Comparison of ENCODE assay signal across 1 fruit fly cellular context in the genomic region with DNA sequence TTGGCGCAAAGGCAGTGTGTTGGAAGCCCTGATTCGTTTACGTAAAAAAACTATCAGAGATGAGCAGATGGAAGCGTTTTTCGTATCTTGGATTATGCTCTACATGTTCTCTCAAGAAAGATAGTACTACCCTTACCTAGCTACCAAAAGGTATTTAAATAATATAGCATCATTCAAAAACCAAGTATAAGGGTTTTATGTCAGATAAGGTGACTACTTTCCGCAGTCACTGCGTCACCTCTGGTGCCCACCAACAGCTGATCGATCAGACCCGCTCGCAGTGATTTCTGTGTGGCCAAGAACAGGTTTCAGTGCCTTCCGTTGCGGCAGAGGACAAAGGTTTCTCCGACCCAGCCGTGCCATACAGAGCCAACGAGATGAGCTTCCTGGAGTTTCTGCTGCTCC.
TF ChIP-seq lines count a peak whose summit lies in the region.

Gene Eno (minus strand): TSS at position 30 of the 405 bp plus-strand sequence.
Gene CG31937 (plus strand): TSS at position 281 of the 405 bp plus-strand sequence.

TF ChIP-seq in whole organism, embryonic, 481 proteins besides CTCF, POLR2A, EP300 and RAD21 (continued from another document and continues in another):
- TF ChIP-seq CG34422 (GFP tag; IDR thresholded peaks at IDR 0.05; lab: Robert Waterston, UW) = peak; percentile 55; the same call in 2 of the 3 replicates
- TF ChIP-seq NK7.1 (GFP tag; optimal IDR thresholded peaks at IDR 0.05; lab: Kevin White, UChicago) = no peak
- TF ChIP-seq disco-r (GFP tag; optimal IDR thresholded peaks at IDR 0.05; lab: Kevin White, UChicago) = peak; percentile 19
- TF ChIP-seq Optix (GFP tag; IDR thresholded peaks at IDR 0.05; lab: Robert Waterston, UW) = 0 out of 3 replicates have a peak, but pooled peaks have one; percentile 8
- peak; percentile 48 for TF ChIP-seq CG8944 (GFP tag; optimal IDR thresholded peaks at IDR 0.05; lab: Kevin White, UChicago)
- TF ChIP-seq sqz (GFP tag; optimal IDR thresholded peaks at IDR 0.05; lab: Kevin White, UChicago) = no peak
- no peak for TF ChIP-seq cad (GFP tag; optimal IDR thresholded peaks at IDR 0.05; lab: Kevin White, UChicago)
- peak; percentile 27 for TF ChIP-seq fu2 (GFP tag; optimal IDR thresholded peaks at IDR 0.05; lab: Kevin White, UChicago)
- TF ChIP-seq MTF-1 (GFP tag; optimal IDR thresholded peaks at IDR 0.05; lab: Kevin White, UChicago; ENCODE audit: borderline replicate concordance) = no peak
- no peak for TF ChIP-seq fd64A (GFP tag; optimal IDR thresholded peaks at IDR 0.05; lab: Kevin White, UChicago)
- no peak for TF ChIP-seq abd-A (tag; optimal IDR thresholded peaks at IDR 0.05; lab: Kevin White, UChicago)
- no peak for TF ChIP-seq Hr78 (GFP tag; optimal IDR thresholded peaks at IDR 0.05; lab: Kevin White, UChicago)
- TF ChIP-seq CG3281 (GFP tag; optimal IDR thresholded peaks at IDR 0.05; lab: Kevin White, UChicago) = peak; percentile 62
- no peak for TF ChIP-seq fd96Cb (tag; optimal IDR thresholded peaks at IDR 0.05; lab: Kevin White, UChicago)
- TF ChIP-seq Doc3 (GFP tag; IDR thresholded peaks at IDR 0.05; lab: Robert Waterston, UW; ENCODE audit: partially characterized antibody) = no peak
- TF ChIP-seq crol (GFP tag; IDR thresholded peaks at IDR 0.05; lab: Robert Waterston, UW) = no peak
- TF ChIP-seq aop (GFP tag; IDR thresholded peaks at IDR 0.05; lab: Robert Waterston, UW) = no peak
- no peak for TF ChIP-seq Ssrp (tag; optimal IDR thresholded peaks at IDR 0.05; lab: Kevin White, UChicago)
- peak; percentile 44 for TF ChIP-seq CG4424 (GFP tag; optimal IDR thresholded peaks at IDR 0.05; lab: Kevin White, UChicago)
- TF ChIP-seq PHDP (tag; optimal IDR thresholded peaks at IDR 0.05; lab: Kevin White, UChicago) = peak; percentile 60
- TF ChIP-seq Xbp1 (GFP tag; optimal IDR thresholded peaks at IDR 0.05; lab: Kevin White, UChicago) = peak; percentile 45
- no peak for TF ChIP-seq BtbVII (GFP tag; optimal IDR thresholded peaks at IDR 0.05; lab: Kevin White, UChicago)
- peak; percentile 37 for TF ChIP-seq CG16815 (GFP tag; optimal IDR thresholded peaks at IDR 0.05; lab: Kevin White, UChicago)
- no peak for TF ChIP-seq en (GFP tag; optimal IDR thresholded peaks at IDR 0.05; lab: Kevin White, UChicago)
- no peak for TF ChIP-seq Rx (GFP tag; IDR thresholded peaks at IDR 0.05; lab: Robert Waterston, UW)
- peak; percentile 23 for TF ChIP-seq CG3407 (GFP tag; optimal IDR thresholded peaks at IDR 0.05; lab: Kevin White, UChicago)
- TF ChIP-seq BEAF-32 (GFP tag; optimal IDR thresholded peaks at IDR 0.05; lab: Kevin White, UChicago) = peak; percentile 26
- no peak for TF ChIP-seq CG2889 (GFP tag; IDR thresholded peaks at IDR 0.05; lab: Robert Waterston, UW)
- 0 out of 2 replicates have a peak, but pooled peaks have one; percentile 26 for TF ChIP-seq chm (GFP tag; IDR thresholded peaks at IDR 0.05; lab: Robert Waterston, UW)
- TF ChIP-seq CG12219 (GFP tag; optimal IDR thresholded peaks at IDR 0.05; lab: Kevin White, UChicago) = no peak
- TF ChIP-seq CG10654 (GFP tag; optimal IDR thresholded peaks at IDR 0.05; lab: Kevin White, UChicago) = no peak
- TF ChIP-seq dm (GFP tag; optimal IDR thresholded peaks at IDR 0.05; lab: Kevin White, UChicago) = no peak
- no peak for TF ChIP-seq chinmo (GFP tag; IDR thresholded peaks at IDR 0.05; lab: Robert Waterston, UW; ENCODE audit: partially characterized antibody)
- peak; percentile 1 for TF ChIP-seq CG6813 (GFP tag; optimal IDR thresholded peaks at IDR 0.05; lab: Kevin White, UChicago)
- TF ChIP-seq vnd (GFP tag; IDR thresholded peaks at IDR 0.05; lab: Robert Waterston, UW; ENCODE audit: partially characterized antibody) = no peak
- no peak for TF ChIP-seq Elba2 (GFP tag; optimal IDR thresholded peaks at IDR 0.05; lab: Kevin White, UChicago)
- no peak for TF ChIP-seq lbe (GFP tag; optimal IDR thresholded peaks at IDR 0.05; lab: Kevin White, UChicago)
- TF ChIP-seq ATbp (GFP tag; optimal IDR thresholded peaks at IDR 0.05; lab: Kevin White, UChicago) = no peak
- TF ChIP-seq mirr (GFP tag; optimal IDR thresholded peaks at IDR 0.05; lab: Kevin White, UChicago) = peak; percentile 36
- TF ChIP-seq CG11247 (GFP tag; IDR thresholded peaks at IDR 0.05; lab: Robert Waterston, UW) = no peak
- TF ChIP-seq CG43689 (GFP tag; IDR thresholded peaks at IDR 0.05; lab: Robert Waterston, UW) = no peak
- no peak for TF ChIP-seq sr (GFP tag; IDR thresholded peaks at IDR 0.05; lab: Robert Waterston, UW)
- no peak for TF ChIP-seq yki (optimal IDR thresholded peaks at IDR 0.05; lab: Kevin White, UChicago)
- TF ChIP-seq kay (GFP tag; optimal IDR thresholded peaks at IDR 0.05; lab: Kevin White, UChicago) = no peak
- no peak for TF ChIP-seq ac (GFP tag; optimal IDR thresholded peaks at IDR 0.05; lab: Kevin White, UChicago)
- TF ChIP-seq tup (GFP tag; optimal IDR thresholded peaks at IDR 0.05; lab: Kevin White, UChicago) = no peak
- no peak for TF ChIP-seq CG18619 (GFP tag; optimal IDR thresholded peaks at IDR 0.05; lab: Kevin White, UChicago)
- no peak for TF ChIP-seq Bteb2 (GFP tag; optimal IDR thresholded peaks at IDR 0.05; lab: Kevin White, UChicago)
- no peak for TF ChIP-seq kni (GFP tag; optimal IDR thresholded peaks at IDR 0.05; lab: Kevin White, UChicago)
- TF ChIP-seq CG1647 (GFP tag; optimal IDR thresholded peaks at IDR 0.05; lab: Kevin White, UChicago) = peak; percentile 14
- no peak for TF ChIP-seq Hey (tag; optimal IDR thresholded peaks at IDR 0.05; lab: Kevin White, UChicago)
- no peak for TF ChIP-seq nerfin-1 (tag; optimal IDR thresholded peaks at IDR 0.05; lab: Kevin White, UChicago)
- no peak for TF ChIP-seq CG8290 (GFP tag; optimal IDR thresholded peaks at IDR 0.05; lab: Kevin White, UChicago)
- peak in 1 of 2 experiments; percentile 59 for TF ChIP-seq CG8290 (tag; optimal IDR thresholded peaks at IDR 0.05; lab: Kevin White, UChicago)
- peak; percentile 19 for TF ChIP-seq CG13296 (GFP tag; optimal IDR thresholded peaks at IDR 0.05; lab: Kevin White, UChicago)
- no peak for TF ChIP-seq trem (tag; optimal IDR thresholded peaks at IDR 0.05; lab: Kevin White, UChicago)
- TF ChIP-seq wek (GFP tag; optimal IDR thresholded peaks at IDR 0.05; lab: Kevin White, UChicago) = no peak
- TF ChIP-seq CG8478 (optimal IDR thresholded peaks at IDR 0.05; lab: Kevin White, UChicago) = no peak
- no peak for TF ChIP-seq her (GFP tag; optimal IDR thresholded peaks at IDR 0.05; lab: Kevin White, UChicago)
- TF ChIP-seq CG10267 (tag; optimal IDR thresholded peaks at IDR 0.05; lab: Kevin White, UChicago) = no peak
- no peak for TF ChIP-seq CG4282 (GFP tag; optimal IDR thresholded peaks at IDR 0.05; lab: Kevin White, UChicago)
- peak; percentile 39; the same call in 1 of the 3 replicates for TF ChIP-seq ase (GFP tag; IDR thresholded peaks at IDR 0.05; lab: Robert Waterston, UW)
- 0 out of 2 replicates have a peak, but pooled peaks have one; percentile 14 for TF ChIP-seq wor (GFP tag; IDR thresholded peaks at IDR 0.05; lab: Robert Waterston, UW)
- TF ChIP-seq CG6765 (GFP tag; optimal IDR thresholded peaks at IDR 0.05; lab: Kevin White, UChicago) = no peak
- TF ChIP-seq CG15696 (tag; optimal IDR thresholded peaks at IDR 0.05; lab: Kevin White, UChicago) = no peak
- peak; percentile 63; the same call in 1 of the 2 replicates for TF ChIP-seq CG9215 (GFP tag; IDR thresholded peaks at IDR 0.05; lab: Robert Waterston, UW)
- TF ChIP-seq CG2120 (GFP tag; optimal IDR thresholded peaks at IDR 0.05; lab: Kevin White, UChicago) = peak; percentile 88
- TF ChIP-seq CG10543 (GFP tag; optimal IDR thresholded peaks at IDR 0.05; lab: Kevin White, UChicago) = peak; percentile 77
- TF ChIP-seq CG12236 (GFP tag; optimal IDR thresholded peaks at IDR 0.05; lab: Kevin White, UChicago) = peak; percentile 12
- TF ChIP-seq Gsc (GFP tag; IDR thresholded peaks at IDR 0.05; lab: Robert Waterston, UW) = no peak
- TF ChIP-seq tap (tag; optimal IDR thresholded peaks at IDR 0.05; lab: Kevin White, UChicago) = no peak
- no peak for TF ChIP-seq CG7271 (tag; optimal IDR thresholded peaks at IDR 0.05; lab: Kevin White, UChicago)
- peak; percentile 16 for TF ChIP-seq phol (tag; optimal IDR thresholded peaks at IDR 0.05; lab: Kevin White, UChicago)
- TF ChIP-seq CG7745 (tag; optimal IDR thresholded peaks at IDR 0.05; lab: Kevin White, UChicago) = no peak
- peak; percentile 55 for TF ChIP-seq Nf-YC (tag; optimal IDR thresholded peaks at IDR 0.05; lab: Kevin White, UChicago)
- TF ChIP-seq Dfd (GFP tag; optimal IDR thresholded peaks at IDR 0.05; lab: Kevin White, UChicago) = no peak
- peak; percentile 44 for TF ChIP-seq CG8924 (tag; optimal IDR thresholded peaks at IDR 0.05; lab: Kevin White, UChicago)
- no peak for TF ChIP-seq Kr (GFP tag; optimal IDR thresholded peaks at IDR 0.05; lab: Kevin White, UChicago)
- no peak for TF ChIP-seq Camta (GFP tag; optimal IDR thresholded peaks at IDR 0.05; lab: Kevin White, UChicago)
- peak; percentile 15 for TF ChIP-seq ftz-f1 (GFP tag; optimal IDR thresholded peaks at IDR 0.05; lab: Kevin White, UChicago)
- 0 out of 2 replicates have a peak, but pooled peaks have one; percentile 23 for TF ChIP-seq Atf6 (GFP tag; IDR thresholded peaks at IDR 0.05; lab: Robert Waterston, UW)
- no peak for TF ChIP-seq p53 (GFP tag; optimal IDR thresholded peaks at IDR 0.05; lab: Kevin White, UChicago)
- peak; percentile 10 for TF ChIP-seq bab2 (GFP tag; optimal IDR thresholded peaks at IDR 0.05; lab: Kevin White, UChicago)
- peak; percentile 27 for TF ChIP-seq Fer3 (tag; optimal IDR thresholded peaks at IDR 0.05; lab: Kevin White, UChicago)
- no peak for TF ChIP-seq YL-1 (GFP tag; optimal IDR thresholded peaks at IDR 0.05; lab: Kevin White, UChicago)
- peak; percentile 53 for TF ChIP-seq CG9817 (tag; optimal IDR thresholded peaks at IDR 0.05; lab: Kevin White, UChicago)
- peak; percentile 12 for TF ChIP-seq Bdp1 (GFP tag; optimal IDR thresholded peaks at IDR 0.05; lab: Kevin White, UChicago)
- TF ChIP-seq Oaz (GFP tag; IDR thresholded peaks at IDR 0.05; lab: Robert Waterston, UW) = peak; percentile 56; the same call in 1 of the 2 replicates
- peak; percentile 48 for TF ChIP-seq CG13287 (GFP tag; IDR thresholded peaks at IDR 0.05; lab: Robert Waterston, UW; ENCODE audit: partially characterized antibody)
- no peak for TF ChIP-seq nau (GFP tag; optimal IDR thresholded peaks at IDR 0.05; lab: Kevin White, UChicago)
- no peak for TF ChIP-seq D19B (GFP tag; optimal IDR thresholded peaks at IDR 0.05; lab: Kevin White, UChicago)
- no peak for TF ChIP-seq schlank (tag; optimal IDR thresholded peaks at IDR 0.05; lab: Kevin White, UChicago)
- no peak for TF ChIP-seq CG11093 (GFP tag; IDR thresholded peaks at IDR 0.05; lab: Robert Waterston, UW)
- no peak for TF ChIP-seq Hand (GFP tag; optimal IDR thresholded peaks at IDR 0.05; lab: Kevin White, UChicago)
- TF ChIP-seq CG13775 (GFP tag; optimal IDR thresholded peaks at IDR 0.05; lab: Kevin White, UChicago) = peak; percentile 57
- TF ChIP-seq sima (GFP tag; optimal IDR thresholded peaks at IDR 0.05; lab: Kevin White, UChicago) = no peak
- peak; percentile 76 for TF ChIP-seq slbo (GFP tag; IDR thresholded peaks at IDR 0.05; lab: Robert Waterston, UW)
- peak; percentile 15 for TF ChIP-seq odd (GFP tag; optimal IDR thresholded peaks at IDR 0.05; lab: Kevin White, UChicago)
- no peak for TF ChIP-seq CG12299 (tag; optimal IDR thresholded peaks at IDR 0.05; lab: Kevin White, UChicago)
- TF ChIP-seq CG5953 (GFP tag; IDR thresholded peaks at IDR 0.05; lab: Robert Waterston, UW) = no peak
- no peak for TF ChIP-seq CG10431 (GFP tag; optimal IDR thresholded peaks at IDR 0.05; lab: Kevin White, UChicago)
- no peak for TF ChIP-seq slou (GFP tag; optimal IDR thresholded peaks at IDR 0.05; lab: Kevin White, UChicago)
- TF ChIP-seq CG17361 (GFP tag; IDR thresholded peaks at IDR 0.05; lab: Robert Waterston, UW) = no peak
- 0 out of 2 replicates have a peak, but pooled peaks have one; percentile 21 for TF ChIP-seq CG3847 (GFP tag; IDR thresholded peaks at IDR 0.05; lab: Robert Waterston, UW)
- peak; percentile 65 for TF ChIP-seq Chrac-16 (GFP tag; optimal IDR thresholded peaks at IDR 0.05; lab: Kevin White, UChicago)
- no peak for TF ChIP-seq Sin3A (optimal IDR thresholded peaks at IDR 0.05; lab: Kevin White, UChicago)
- peak; percentile 28 for TF ChIP-seq CG1529 (GFP tag; optimal IDR thresholded peaks at IDR 0.05; lab: Kevin White, UChicago)
- peak; percentile 39; the same call in 1 of the 2 replicates for TF ChIP-seq sens-2 (GFP tag; IDR thresholded peaks at IDR 0.05; lab: Robert Waterston, UW)
- peak; percentile 51 for TF ChIP-seq esg (GFP tag; conservative IDR thresholded peaks at IDR 0.05; lab: Robert Waterston, UW)
- TF ChIP-seq caup (GFP tag; optimal IDR thresholded peaks at IDR 0.05; lab: Kevin White, UChicago; ENCODE audit: severe bottlenecking) = no peak
- no peak for TF ChIP-seq Oli (tag; optimal IDR thresholded peaks at IDR 0.05; lab: Kevin White, UChicago)
- TF ChIP-seq Tbp (GFP tag; optimal IDR thresholded peaks at IDR 0.05; lab: Kevin White, UChicago) = no peak
- peak; percentile 47 for TF ChIP-seq CG7839 (tag; optimal IDR thresholded peaks at IDR 0.05; lab: Kevin White, UChicago)
- no peak for TF ChIP-seq scrt (GFP tag; optimal IDR thresholded peaks at IDR 0.05; lab: Kevin White, UChicago)
- peak; percentile 32; the same call in 1 of the 2 replicates for TF ChIP-seq sisA (GFP tag; IDR thresholded peaks at IDR 0.05; lab: Robert Waterston, UW)
- no peak for TF ChIP-seq CG30020 (tag; optimal IDR thresholded peaks at IDR 0.05; lab: Kevin White, UChicago)
- TF ChIP-seq CG11456 (GFP tag; IDR thresholded peaks at IDR 0.05; lab: Robert Waterston, UW) = no peak
- no peak for TF ChIP-seq Fer2 (tag; optimal IDR thresholded peaks at IDR 0.05; lab: Kevin White, UChicago)
- TF ChIP-seq zen (tag; optimal IDR thresholded peaks at IDR 0.05; lab: Kevin White, UChicago) = no peak
- TF ChIP-seq CG8281 (tag; optimal IDR thresholded peaks at IDR 0.05; lab: Kevin White, UChicago) = no peak
- TF ChIP-seq CG3065 (GFP tag; optimal IDR thresholded peaks at IDR 0.05; lab: Kevin White, UChicago) = no peak
- peak; percentile 72; the same call in 1 of the 3 replicates for TF ChIP-seq dysf (GFP tag; IDR thresholded peaks at IDR 0.05; lab: Robert Waterston, UW)
- TF ChIP-seq CG7372 (GFP tag; IDR thresholded peaks at IDR 0.05; lab: Robert Waterston, UW) = no peak
- no peak for TF ChIP-seq Dad (GFP tag; optimal IDR thresholded peaks at IDR 0.05; lab: Kevin White, UChicago)
- TF ChIP-seq corto (GFP tag; optimal IDR thresholded peaks at IDR 0.05; lab: Kevin White, UChicago) = no peak
- peak; percentile 30 for TF ChIP-seq CG2116 (GFP tag; optimal IDR thresholded peaks at IDR 0.05; lab: Kevin White, UChicago)
- TF ChIP-seq C15 (GFP tag; IDR thresholded peaks at IDR 0.05; lab: Robert Waterston, UW) = 0 out of 3 replicates have a peak, but pooled peaks have one; percentile 43
- no peak for TF ChIP-seq Lim3 (GFP tag; IDR thresholded peaks at IDR 0.05; lab: Robert Waterston, UW)
